Fruit fly (Drosophila melanogaster) whole organism, prepupa: Measurements from ENCODE around the gene Rsod.

Source experiments
- Blimp-1 ChIP-seq: fragments of 200-800 bp; sonication (Bioruptor generic); optimal IDR thresholded peaks from 3 replicates; lab custom pipeline; 2017; ENCODE audit warnings: missing biosample characterization, missing genetic modification characterization, mild to moderate bottlenecking, moderate library complexity, missing genetic modification reagents
- CG10669 ChIP-seq: fragments of 200-800 bp; sonication (Bioruptor generic); optimal IDR thresholded peaks from 3 replicates; lab custom pipeline; 2018; ENCODE audit warnings: missing biosample characterization, mild to moderate bottlenecking, missing genetic modification characterization, moderate library complexity
- CG11294 ChIP-seq: fragments of 200-800 bp; sonication (Bioruptor generic); IDR thresholded peaks from 2 replicates; pipeline ENCODE4 v1.3.6; 2022; ENCODE audit warnings: missing biosample characterization, missing genetic modification characterization
- CG11762 ChIP-seq: fragments of 200-800 bp; sonication (Bioruptor generic); optimal IDR thresholded peaks from 3 replicates; lab custom pipeline; 2016; ENCODE audit warnings: missing biosample characterization, missing genetic modification characterization; ENCODE audit not compliant: insufficient read depth
- CG11902 ChIP-seq: fragments of 200-800 bp; sonication (Bioruptor generic); optimal IDR thresholded peaks from 3 replicates; lab custom pipeline; 2016; ENCODE audit warnings: missing biosample characterization, missing genetic modification characterization
- CG15336 ChIP-seq: fragments of 200-800 bp; sonication (Bioruptor generic); IDR thresholded peaks from 2 replicates; pipeline ENCODE4 v1.3.6; 2022; ENCODE audit warnings: missing biosample characterization, missing genetic modification characterization
- CG1621 ChIP-seq: fragments of 200-800 bp; sonication (Bioruptor generic); optimal IDR thresholded peaks from 3 replicates; lab custom pipeline; 2018; ENCODE audit warnings: missing biosample characterization, mild to moderate bottlenecking, missing genetic modification characterization
- CG16779 ChIP-seq: fragments of 200-800 bp; sonication (Bioruptor generic); optimal IDR thresholded peaks from 3 replicates; lab custom pipeline; 2017; ENCODE audit warnings: missing biosample characterization, mild to moderate bottlenecking, missing genetic modification characterization
- CG3032 ChIP-seq: fragments of 200-800 bp; optimal IDR thresholded peaks from 2 replicates; lab custom pipeline; 2019; ENCODE audit warnings: missing biosample characterization, mild to moderate bottlenecking, missing genetic modification characterization, moderate library complexity
- CG31627 ChIP-seq: fragments of 200-800 bp; sonication (Bioruptor generic); optimal IDR thresholded peaks from 3 replicates; lab custom pipeline; 2016; ENCODE audit warnings: missing biosample characterization, missing genetic modification characterization
- CG32006 ChIP-seq: fragments of 200-800 bp; sonication (Bioruptor generic); optimal IDR thresholded peaks from 3 replicates; lab custom pipeline; 2017; ENCODE audit warnings: missing biosample characterization, mild to moderate bottlenecking, missing genetic modification characterization
- CG3919 ChIP-seq: fragments of 200-800 bp; sonication (Bioruptor generic); optimal IDR thresholded peaks from 3 replicates; lab custom pipeline; 2016; ENCODE audit warnings: missing biosample characterization, missing genetic modification characterization
- CG6276 ChIP-seq: fragments of 200-800 bp; sonication (Bioruptor generic); optimal IDR thresholded peaks from 2 replicates; lab custom pipeline; 2017; ENCODE audit warnings: missing biosample characterization, mild to moderate bottlenecking, missing genetic modification characterization
- CG6792 ChIP-seq: fragments of 200-800 bp; sonication (Bioruptor generic); optimal IDR thresholded peaks from 3 replicates; lab custom pipeline; 2016; ENCODE audit warnings: missing biosample characterization, missing genetic modification characterization
- CG6808 ChIP-seq: fragments of 200-800 bp; sonication (Bioruptor generic); optimal IDR thresholded peaks from 3 replicates; lab custom pipeline; 2017; ENCODE audit warnings: missing biosample characterization, missing genetic modification characterization, mild to moderate bottlenecking, moderate library complexity, missing genetic modification reagents
- CG6854 ChIP-seq: fragments of 200-800 bp; sonication (Bioruptor generic); optimal IDR thresholded peaks from 2 replicates; lab custom pipeline; 2017; ENCODE audit warnings: missing biosample characterization, mild to moderate bottlenecking, missing genetic modification characterization
- CG7368 ChIP-seq: fragments of 200-800 bp; sonication (Bioruptor generic); optimal IDR thresholded peaks from 3 replicates; lab custom pipeline; 2016; ENCODE audit warnings: missing biosample characterization, missing genetic modification characterization
- CG8119 ChIP-seq: fragments of 200-800 bp; sonication (Bioruptor generic); IDR thresholded peaks from 3 replicates; pipeline ENCODE4 v1.3.6; 2022; ENCODE audit warnings: missing biosample characterization, missing genetic modification characterization
- CG8319 ChIP-seq: fragments of 200-800 bp; sonication (Bioruptor generic); optimal IDR thresholded peaks from 3 replicates; lab custom pipeline; 2016; ENCODE audit warnings: missing biosample characterization, missing genetic modification characterization
- CG8632 ChIP-seq: fragments of 200-800 bp; sonication (Bioruptor generic); optimal IDR thresholded peaks from 3 replicates; lab custom pipeline; 2016; ENCODE audit warnings: missing biosample characterization, missing genetic modification characterization
- CG9139 ChIP-seq: fragments of 200-800 bp; sonication (Bioruptor generic); optimal IDR thresholded peaks from 3 replicates; lab custom pipeline; 2017; ENCODE audit warnings: missing biosample characterization, mild to moderate bottlenecking, missing genetic modification characterization
- Eip75B ChIP-seq: fragments of 200-800 bp; sonication (Bioruptor generic); optimal IDR thresholded peaks from 3 replicates; lab custom pipeline; 2016; ENCODE audit warnings: missing biosample characterization, missing genetic modification characterization
- Eip78C ChIP-seq: fragments of 200-800 bp; sonication (Bioruptor generic); peaks from one replicate; lab custom pipeline; 2016; ENCODE audit warnings: missing biosample characterization, missing genetic modification characterization
- Eip93F ChIP-seq: fragments of 200-800 bp; sonication (Bioruptor generic); optimal IDR thresholded peaks from 2 replicates; lab custom pipeline; 2016; ENCODE audit warnings: missing biosample characterization, mild to moderate bottlenecking, missing genetic modification characterization
- Ets96B ChIP-seq: fragments of 200-800 bp; optimal IDR thresholded peaks from 2 replicates; lab custom pipeline; 2019; ENCODE audit warnings: missing biosample characterization, mild to moderate bottlenecking, missing genetic modification characterization, moderate library complexity
- Gug ChIP-seq: fragments of 200-800 bp; sonication (Bioruptor generic); IDR thresholded peaks from 2 replicates; pipeline ENCODE4 v1.3.6; 2022; ENCODE audit warnings: missing biosample characterization, missing genetic modification characterization
- Hr38 ChIP-seq: sonication (Bioruptor generic); optimal IDR thresholded peaks from 2 replicates; lab custom pipeline; 2016; ENCODE audit warnings: missing biosample characterization, missing genetic modification characterization
- Hr4 ChIP-seq: fragments of 200-800 bp; sonication (Bioruptor generic); optimal IDR thresholded peaks from 3 replicates; lab custom pipeline; 2016; ENCODE audit warnings: missing biosample characterization, missing genetic modification characterization
- Lpt ChIP-seq: fragments of 200-800 bp; sonication (Bioruptor generic); optimal IDR thresholded peaks from 3 replicates; lab custom pipeline; 2016; ENCODE audit warnings: missing biosample characterization, missing genetic modification characterization
- OdsH ChIP-seq: fragments of 200-800 bp; sonication (Bioruptor generic); optimal IDR thresholded peaks from 3 replicates; lab custom pipeline; 2016; ENCODE audit warnings: missing biosample characterization, missing genetic modification characterization
- Smox ChIP-seq: fragments of 200-800 bp; sonication (Bioruptor generic); optimal IDR thresholded peaks from 3 replicates; lab custom pipeline; 2016; ENCODE audit warnings: missing biosample characterization, missing genetic modification characterization
- Sox102F ChIP-seq: fragments of 200-800 bp; sonication (Bioruptor generic); optimal IDR thresholded peaks from 2 replicates; lab custom pipeline; 2016; ENCODE audit warnings: missing biosample characterization, mild to moderate bottlenecking, missing genetic modification characterization
- Sox15 ChIP-seq: fragments of 200-800 bp; sonication (Bioruptor generic); optimal IDR thresholded peaks from 3 replicates; lab custom pipeline; 2016; ENCODE audit warnings: missing biosample characterization, missing genetic modification characterization
- achi ChIP-seq: fragments of 200-800 bp; sonication (Bioruptor generic); optimal IDR thresholded peaks from 3 replicates; lab custom pipeline; 2016; ENCODE audit warnings: missing biosample characterization, missing genetic modification characterization
- acj6 ChIP-seq: fragments of 200-800 bp; sonication (Bioruptor generic); optimal IDR thresholded peaks from 3 replicates; lab custom pipeline; 2016; ENCODE audit warnings: missing biosample characterization, missing genetic modification characterization
- cyc ChIP-seq: fragments of 200-800 bp; sonication (Bioruptor generic); optimal IDR thresholded peaks from 3 replicates; lab custom pipeline; 2016; ENCODE audit warnings: missing biosample characterization, missing genetic modification characterization
- dac ChIP-seq: fragments of 200-800 bp; sonication (Bioruptor generic); optimal IDR thresholded peaks from 2 replicates; lab custom pipeline; 2017; ENCODE audit warnings: missing biosample characterization, mild to moderate bottlenecking, missing genetic modification characterization
- dsx ChIP-seq: fragments of 200-800 bp; optimal IDR thresholded peaks from 3 replicates; lab custom pipeline; 2019; ENCODE audit warnings: missing biosample characterization, mild to moderate bottlenecking, missing genetic modification characterization, moderate library complexity; ENCODE audit not compliant: poor library complexity, severe bottlenecking
- esn ChIP-seq: fragments of 200-800 bp; sonication (Bioruptor generic); optimal IDR thresholded peaks from 2 replicates; lab custom pipeline; 2016; ENCODE audit warnings: missing biosample characterization, mild to moderate bottlenecking, missing genetic modification characterization, moderate library complexity
- fd59A ChIP-seq: fragments of 200-800 bp; sonication (Bioruptor generic); optimal IDR thresholded peaks from 2 replicates; lab custom pipeline; 2017; ENCODE audit warnings: missing biosample characterization, mild to moderate bottlenecking, missing genetic modification characterization, missing genetic modification reagents
- fkh ChIP-seq: fragments of 200-800 bp; sonication (Bioruptor generic); optimal IDR thresholded peaks from 3 replicates; lab custom pipeline; 2017; ENCODE audit warnings: missing biosample characterization, mild to moderate bottlenecking, missing genetic modification characterization, moderate library complexity
- net ChIP-seq: fragments of 200-800 bp; sonication (Bioruptor generic); optimal IDR thresholded peaks from 3 replicates; lab custom pipeline; 2016; ENCODE audit warnings: missing biosample characterization, missing genetic modification characterization
- svp ChIP-seq: fragments of 200-800 bp; sonication (Bioruptor generic); peaks from one replicate; lab custom pipeline; 2016; ENCODE audit warnings: missing biosample characterization, missing genetic modification characterization
- vri ChIP-seq: fragments of 200-800 bp; sonication (Bioruptor generic); optimal IDR thresholded peaks from 3 replicates; lab custom pipeline; 2016; ENCODE audit warnings: missing biosample characterization, mild to moderate bottlenecking, missing genetic modification characterization

Gene Rsod

dm6 chr3R:30160312-30160942 is 10.6 kb downstream of the Rsod start, which contains the start of gene CG11498 (continued):
- TF ChIP-seq Lpt (GFP tag; lab: Kevin White, UChicago) (no peak), fd59A (GFP tag; lab: Kevin White, UChicago) (no peak), Hr4 (GFP tag; lab: Kevin White, UChicago) (peak; percentile 36), Eip78C (GFP tag; lab: Kevin White, UChicago) (peak; percentile 47), CG6808 (GFP tag; lab: Kevin White, UChicago) (no peak), CG6276 (no peak), esn (GFP tag; lab: Kevin White, UChicago) (peak; percentile 3), achi (GFP tag; lab: Kevin White, UChicago) (no peak), CG1621 (tag; lab: Kevin White, UChicago) (no peak), Eip75B (GFP tag; lab: Kevin White, UChicago) (peak; percentile 3), fkh (no peak), CG15336 (peak; percentile 72), dac (GFP tag; lab: Kevin White, UChicago) (no peak), CG7368 (GFP tag; lab: Kevin White, UChicago) (no peak), CG3919 (peak; percentile 20), Ets96B (tag; lab: Kevin White, UChicago) (no peak), CG9139 (no peak), svp (GFP tag; lab: Kevin White, UChicago) (peak; percentile 54), CG3032 (tag; lab: Kevin White, UChicago) (no peak), CG32006 (GFP tag; lab: Kevin White, UChicago) (peak; percentile 59), acj6 (GFP tag; lab: Kevin White, UChicago) (no peak), Sox15 (GFP tag; lab: Kevin White, UChicago) (no peak), CG8319 (GFP tag; lab: Kevin White, UChicago) (no peak), Hr38 (no peak), net (GFP tag; lab: Kevin White, UChicago) (no peak)

- TF ChIP-seq esn (GFP tag; lab: Kevin White, UChicago) (no peak), CG31627 (GFP tag; lab: Kevin White, UChicago) (no peak), CG11902 (no peak), cyc (GFP tag; lab: Kevin White, UChicago) (no peak), svp (GFP tag; lab: Kevin White, UChicago) (peak; percentile 38), dsx (GFP tag; lab: Kevin White, UChicago) (no peak)
Observed at dm6 chr3R:30153864-30154263, 17.1 kb downstream of the Rsod start.

dm6 chr3R:30151300-30152109 is 19.5 kb downstream of the Rsod start, which contains the start of gene CG15529:
TSS of gene CG15529 (plus strand) at chr3R:30152059.
- peak; percentile 65 for TF ChIP-seq fd59A (GFP tag; lab: Kevin White, UChicago)
- peak; percentile 25 for TF ChIP-seq Smox (GFP tag; lab: Kevin White, UChicago)
- TF ChIP-seq acj6 (GFP tag; lab: Kevin White, UChicago): peak; percentile 68
- TF ChIP-seq CG11902: peak; percentile 25
- peak; percentile 56 for TF ChIP-seq OdsH (GFP tag; lab: Kevin White, UChicago)
- peak; percentile 73 for TF ChIP-seq Gug (GFP tag; lab: Robert Waterston, UW)
- TF ChIP-seq CG6808 (GFP tag; lab: Kevin White, UChicago): peak; percentile 74
- TF ChIP-seq cyc (GFP tag; lab: Kevin White, UChicago): peak; percentile 33
- TF ChIP-seq Eip93F (GFP tag; lab: Kevin White, UChicago): no peak
- no peak for TF ChIP-seq CG16779 (tag; lab: Kevin White, UChicago)
- no peak for TF ChIP-seq Blimp-1 (GFP tag; lab: Kevin White, UChicago)
- peak; percentile 31 for TF ChIP-seq Lpt (GFP tag; lab: Kevin White, UChicago)
- TF ChIP-seq CG32006 (GFP tag; lab: Kevin White, UChicago): peak; percentile 61
- peak; percentile 20 for TF ChIP-seq Sox102F
- TF ChIP-seq CG3919: peak; percentile 69
- peak; percentile 76 for TF ChIP-seq CG8119
- no peak for TF ChIP-seq vri (GFP tag; lab: Kevin White, UChicago)
- peak; percentile 72 for TF ChIP-seq CG11294 (GFP tag; lab: Robert Waterston, UW)
- TF ChIP-seq dac (GFP tag; lab: Kevin White, UChicago): peak; percentile 7
- TF ChIP-seq CG6854 (GFP tag; lab: Kevin White, UChicago): no peak
- TF ChIP-seq CG8632: peak; percentile 51
- TF ChIP-seq CG6276: peak; percentile 38
- peak; percentile 35 for TF ChIP-seq CG6792 (GFP tag; lab: Kevin White, UChicago)
- peak; percentile 38 for TF ChIP-seq CG11762 (GFP tag; lab: Kevin White, UChicago)
- peak; percentile 66 for TF ChIP-seq Ets96B (tag; lab: Kevin White, UChicago)
- TF ChIP-seq CG31627 (GFP tag; lab: Kevin White, UChicago): peak; percentile 26
- no peak for TF ChIP-seq fkh
- TF ChIP-seq CG10669 (GFP tag; lab: Kevin White, UChicago): peak; percentile 72
